Fruit fly (Drosophila melanogaster): ENCODE data around the gene Corp.

Corp gene

dm6 chrX:8229918-8230699 is 41.1 kb downstream of the Corp start (continued):
- peak; percentile 98 for TF ChIP-seq crol (GFP tag; IDR thresholded peaks at IDR 0.05)
- no peak for TF ChIP-seq eyg (GFP tag; optimal IDR thresholded peaks at IDR 0.05)
- TF ChIP-seq pan (optimal IDR thresholded peaks at IDR 0.05) = no peak
- TF ChIP-seq pan (GFP tag; optimal IDR thresholded peaks at IDR 0.05 in 1 of 2, IDR thresholded peaks at IDR 0.05 in 1 of 2) = no peak
- TF ChIP-seq nom (GFP tag; optimal IDR thresholded peaks at IDR 0.05) = peak; percentile 70
- peak; percentile 77 for TF ChIP-seq wek (GFP tag; optimal IDR thresholded peaks at IDR 0.05)
- TF ChIP-seq NfI (GFP tag; optimal IDR thresholded peaks at IDR 0.05) = no peak
- TF ChIP-seq luna (GFP tag; optimal IDR thresholded peaks at IDR 0.05) = no peak
- TF ChIP-seq CG4328 (GFP tag; optimal IDR thresholded peaks at IDR 0.05) = peak; percentile 55
- TF ChIP-seq CG10959 (GFP tag; IDR thresholded peaks at IDR 0.05) = 0 out of 2 replicates have a peak, but pooled peaks have one; percentile 35
- TF ChIP-seq CG7963 (GFP tag; IDR thresholded peaks at IDR 0.05; ENCODE audit: partially characterized antibody) = no peak
- TF ChIP-seq Jarid2 (GFP tag; optimal IDR thresholded peaks at IDR 0.05) = peak; percentile 32
- peak; percentile 53 for TF ChIP-seq CG12659 (GFP tag; optimal IDR thresholded peaks at IDR 0.05)
- TF ChIP-seq CG13296 (GFP tag; optimal IDR thresholded peaks at IDR 0.05) = peak; percentile 74
- TF ChIP-seq Kr (GFP tag; optimal IDR thresholded peaks at IDR 0.05) = peak; percentile 74
- TF ChIP-seq Fer3 (tag; optimal IDR thresholded peaks at IDR 0.05) = peak; percentile 50
- no peak for TF ChIP-seq Mad (GFP tag; optimal IDR thresholded peaks at IDR 0.05)
- no peak for TF ChIP-seq tna (GFP tag; IDR thresholded peaks at IDR 0.05; ENCODE audit: partially characterized antibody)
- peak; percentile 47 for TF ChIP-seq CG7556 (GFP tag; optimal IDR thresholded peaks at IDR 0.05)
- peak; percentile 13 for TF ChIP-seq p53 (GFP tag; optimal IDR thresholded peaks at IDR 0.05)
- peak; percentile 93 for TF ChIP-seq grn (GFP tag; optimal IDR thresholded peaks at IDR 0.05)
- peak; percentile 71 for TF ChIP-seq nau (GFP tag; optimal IDR thresholded peaks at IDR 0.05)
- TF ChIP-seq dati (GFP tag; IDR thresholded peaks at IDR 0.05) = no peak
- TF ChIP-seq CkIIα-i1 (GFP tag; IDR thresholded peaks at IDR 0.05) = no peak
- TF ChIP-seq psq (GFP tag; optimal IDR thresholded peaks at IDR 0.05) = no peak
- TF ChIP-seq NK7.1 (GFP tag; optimal IDR thresholded peaks at IDR 0.05) = peak; percentile 27
- TF ChIP-seq CG18476 (GFP tag; optimal IDR thresholded peaks at IDR 0.05) = peak; percentile 50
- no peak for TF ChIP-seq zfh2 (GFP tag; optimal IDR thresholded peaks at IDR 0.05)
- peak; percentile 34 for TF ChIP-seq CG11504 (tag; optimal IDR thresholded peaks at IDR 0.05)
- TF ChIP-seq en (GFP tag; optimal IDR thresholded peaks at IDR 0.05) = peak; percentile 29
- peak in 1 of 2 experiments; percentile 64 for TF ChIP-seq bsh (GFP tag; optimal IDR thresholded peaks at IDR 0.05)
- TF ChIP-seq danr (GFP tag; IDR thresholded peaks at IDR 0.05) = no peak
- no peak for TF ChIP-seq Atf-2 (GFP tag; optimal IDR thresholded peaks at IDR 0.05)
- no peak for TF ChIP-seq inv (GFP tag; IDR thresholded peaks at IDR 0.05; ENCODE audit: partially characterized antibody)
- TF ChIP-seq Bdp1 (GFP tag; optimal IDR thresholded peaks at IDR 0.05) = peak; percentile 33
- TF ChIP-seq Neu2 (GFP tag; optimal IDR thresholded peaks at IDR 0.05; ENCODE audit: borderline replicate concordance) = no peak
- no peak for TF ChIP-seq Hr78 (GFP tag; optimal IDR thresholded peaks at IDR 0.05)
- peak; percentile 79 for TF ChIP-seq CG9727 (GFP tag; optimal IDR thresholded peaks at IDR 0.05)
- no peak for TF ChIP-seq CG3726 (GFP tag; IDR thresholded peaks at IDR 0.05)
- peak; percentile 18 for TF ChIP-seq NC2β (GFP tag; optimal IDR thresholded peaks at IDR 0.05)
- TF ChIP-seq H15 (GFP tag; IDR thresholded peaks at IDR 0.05) = no peak
- TF ChIP-seq Dfd (GFP tag; optimal IDR thresholded peaks at IDR 0.05) = no peak
- peak; percentile 34 for TF ChIP-seq CG30431 (GFP tag; optimal IDR thresholded peaks at IDR 0.05)
- no peak for TF ChIP-seq al (GFP tag; IDR thresholded peaks at IDR 0.05)
- TF ChIP-seq CG9797 (GFP tag; optimal IDR thresholded peaks at IDR 0.05) = peak; percentile 23
- no peak for TF ChIP-seq Ptx1 (GFP tag; IDR thresholded peaks at IDR 0.05)
- no peak for TF ChIP-seq CG2199 (GFP tag; IDR thresholded peaks at IDR 0.05)
- no peak for TF ChIP-seq CG2889 (GFP tag; IDR thresholded peaks at IDR 0.05)
- 0 out of 4 replicates have a peak, but pooled peaks have one; percentile 58 for TF ChIP-seq chinmo (GFP tag; IDR thresholded peaks at IDR 0.05; ENCODE audit: partially characterized antibody)
